Fruit fly (Drosophila melanogaster) whole organism, prepupa: Measurements from ENCODE around the gene Pdss2.

ENCODE experiments used
- Blimp-1 ChIP-seq: fragments of 200-800 bp; sonication (Bioruptor generic); optimal IDR thresholded peaks from 3 replicates; lab custom pipeline; 2017; ENCODE audit warnings: missing biosample characterization, missing genetic modification characterization, mild to moderate bottlenecking, moderate library complexity, missing genetic modification reagents
- CG10631 ChIP-seq: fragments of 200-800 bp; sonication (Bioruptor generic); optimal IDR thresholded peaks from 2 replicates; lab custom pipeline; 2016; ENCODE audit warnings: missing biosample characterization, missing genetic modification characterization
- CG10669 ChIP-seq: fragments of 200-800 bp; sonication (Bioruptor generic); optimal IDR thresholded peaks from 3 replicates; lab custom pipeline; 2018; ENCODE audit warnings: missing biosample characterization, mild to moderate bottlenecking, missing genetic modification characterization, moderate library complexity
- CG11294 ChIP-seq: fragments of 200-800 bp; sonication (Bioruptor generic); IDR thresholded peaks from 2 replicates; pipeline ENCODE4 v1.3.6; 2022; ENCODE audit warnings: missing biosample characterization, missing genetic modification characterization
- CG15336 ChIP-seq: fragments of 200-800 bp; sonication (Bioruptor generic); IDR thresholded peaks from 2 replicates; pipeline ENCODE4 v1.3.6; 2022; ENCODE audit warnings: missing biosample characterization, missing genetic modification characterization
- CG16779 ChIP-seq: fragments of 200-800 bp; sonication (Bioruptor generic); optimal IDR thresholded peaks from 3 replicates; lab custom pipeline; 2017; ENCODE audit warnings: missing biosample characterization, mild to moderate bottlenecking, missing genetic modification characterization
- CG32006 ChIP-seq: fragments of 200-800 bp; sonication (Bioruptor generic); optimal IDR thresholded peaks from 3 replicates; lab custom pipeline; 2017; ENCODE audit warnings: missing biosample characterization, mild to moderate bottlenecking, missing genetic modification characterization
- CG34406 ChIP-seq: fragments of 200-800 bp; sonication (Bioruptor generic); optimal IDR thresholded peaks from 3 replicates; lab custom pipeline; 2016; ENCODE audit warnings: missing biosample characterization, missing genetic modification characterization
- CG3919 ChIP-seq: fragments of 200-800 bp; sonication (Bioruptor generic); optimal IDR thresholded peaks from 3 replicates; lab custom pipeline; 2016; ENCODE audit warnings: missing biosample characterization, missing genetic modification characterization
- CG4318 ChIP-seq: fragments of 200-800 bp; sonication (Bioruptor generic); optimal IDR thresholded peaks from 3 replicates; lab custom pipeline; 2017; ENCODE audit warnings: missing biosample characterization, mild to moderate bottlenecking, missing genetic modification characterization
- CG6163 ChIP-seq: fragments of 200-800 bp; sonication (Bioruptor generic); IDR thresholded peaks from 3 replicates; pipeline ENCODE4 v1.3.6; 2022; ENCODE audit warnings: missing biosample characterization, missing genetic modification characterization
- CG6276 ChIP-seq: fragments of 200-800 bp; sonication (Bioruptor generic); optimal IDR thresholded peaks from 2 replicates; lab custom pipeline; 2017; ENCODE audit warnings: missing biosample characterization, mild to moderate bottlenecking, missing genetic modification characterization
- CG6792 ChIP-seq: fragments of 200-800 bp; sonication (Bioruptor generic); optimal IDR thresholded peaks from 3 replicates; lab custom pipeline; 2016; ENCODE audit warnings: missing biosample characterization, missing genetic modification characterization
- CG6808 ChIP-seq: fragments of 200-800 bp; sonication (Bioruptor generic); optimal IDR thresholded peaks from 3 replicates; lab custom pipeline; 2017; ENCODE audit warnings: missing biosample characterization, missing genetic modification characterization, mild to moderate bottlenecking, moderate library complexity, missing genetic modification reagents
- CG8119 ChIP-seq: fragments of 200-800 bp; sonication (Bioruptor generic); IDR thresholded peaks from 3 replicates; pipeline ENCODE4 v1.3.6; 2022; ENCODE audit warnings: missing biosample characterization, missing genetic modification characterization
- CG8319 ChIP-seq: fragments of 200-800 bp; sonication (Bioruptor generic); optimal IDR thresholded peaks from 3 replicates; lab custom pipeline; 2016; ENCODE audit warnings: missing biosample characterization, missing genetic modification characterization
- CG8632 ChIP-seq: fragments of 200-800 bp; sonication (Bioruptor generic); optimal IDR thresholded peaks from 3 replicates; lab custom pipeline; 2016; ENCODE audit warnings: missing biosample characterization, missing genetic modification characterization
- Eip78C ChIP-seq: fragments of 200-800 bp; sonication (Bioruptor generic); peaks from one replicate; lab custom pipeline; 2016; ENCODE audit warnings: missing biosample characterization, missing genetic modification characterization
- Ets21C ChIP-seq: fragments of 200-800 bp; sonication (Bioruptor generic); optimal IDR thresholded peaks from 3 replicates; lab custom pipeline; 2016; ENCODE audit warnings: missing biosample characterization, missing genetic modification characterization
- Ets96B ChIP-seq: fragments of 200-800 bp; optimal IDR thresholded peaks from 2 replicates; lab custom pipeline; 2019; ENCODE audit warnings: missing biosample characterization, mild to moderate bottlenecking, missing genetic modification characterization, moderate library complexity
- Gug ChIP-seq: fragments of 200-800 bp; sonication (Bioruptor generic); IDR thresholded peaks from 2 replicates; pipeline ENCODE4 v1.3.6; 2022; ENCODE audit warnings: missing biosample characterization, missing genetic modification characterization
- Hr38 ChIP-seq: sonication (Bioruptor generic); optimal IDR thresholded peaks from 2 replicates; lab custom pipeline; 2016; ENCODE audit warnings: missing biosample characterization, missing genetic modification characterization
- Hr39 ChIP-seq: fragments of 200-800 bp; sonication (Bioruptor generic); optimal IDR thresholded peaks from 2 replicates; lab custom pipeline; 2016; ENCODE audit warnings: missing biosample characterization, missing genetic modification characterization
- Hr4 ChIP-seq: fragments of 200-800 bp; sonication (Bioruptor generic); optimal IDR thresholded peaks from 3 replicates; lab custom pipeline; 2016; ENCODE audit warnings: missing biosample characterization, missing genetic modification characterization
- Lpt ChIP-seq: fragments of 200-800 bp; sonication (Bioruptor generic); optimal IDR thresholded peaks from 3 replicates; lab custom pipeline; 2016; ENCODE audit warnings: missing biosample characterization, missing genetic modification characterization
- Met ChIP-seq: fragments of 200-800 bp; sonication (Bioruptor generic); optimal IDR thresholded peaks from 3 replicates; lab custom pipeline; 2016; ENCODE audit warnings: missing biosample characterization, missing genetic modification characterization
- OdsH ChIP-seq: fragments of 200-800 bp; sonication (Bioruptor generic); optimal IDR thresholded peaks from 3 replicates; lab custom pipeline; 2016; ENCODE audit warnings: missing biosample characterization, missing genetic modification characterization
- Sox14 ChIP-seq: fragments of 200-800 bp; sonication (Bioruptor generic); optimal IDR thresholded peaks from 3 replicates; lab custom pipeline; 2016; ENCODE audit warnings: missing biosample characterization, missing genetic modification characterization
- achi ChIP-seq: fragments of 200-800 bp; sonication (Bioruptor generic); optimal IDR thresholded peaks from 3 replicates; lab custom pipeline; 2016; ENCODE audit warnings: missing biosample characterization, missing genetic modification characterization
- acj6 ChIP-seq: fragments of 200-800 bp; sonication (Bioruptor generic); optimal IDR thresholded peaks from 3 replicates; lab custom pipeline; 2016; ENCODE audit warnings: missing biosample characterization, missing genetic modification characterization
- dac ChIP-seq: fragments of 200-800 bp; sonication (Bioruptor generic); optimal IDR thresholded peaks from 2 replicates; lab custom pipeline; 2017; ENCODE audit warnings: missing biosample characterization, mild to moderate bottlenecking, missing genetic modification characterization
- eg ChIP-seq: fragments of 200-800 bp; sonication (Bioruptor generic); IDR thresholded peaks from 3 replicates; pipeline ENCODE4 v1.3.6; 2022; ENCODE audit warnings: missing biosample characterization, missing genetic modification characterization
- esn ChIP-seq: fragments of 200-800 bp; sonication (Bioruptor generic); optimal IDR thresholded peaks from 2 replicates; lab custom pipeline; 2016; ENCODE audit warnings: missing biosample characterization, mild to moderate bottlenecking, missing genetic modification characterization, moderate library complexity
- fd85E ChIP-seq: fragments of 200-800 bp; sonication (Bioruptor generic); optimal IDR thresholded peaks from 3 replicates; lab custom pipeline; 2016; ENCODE audit warnings: missing biosample characterization, missing genetic modification characterization
- fkh ChIP-seq: fragments of 200-800 bp; sonication (Bioruptor generic); optimal IDR thresholded peaks from 3 replicates; lab custom pipeline; 2017; ENCODE audit warnings: missing biosample characterization, mild to moderate bottlenecking, missing genetic modification characterization, moderate library complexity
- net ChIP-seq: fragments of 200-800 bp; sonication (Bioruptor generic); optimal IDR thresholded peaks from 3 replicates; lab custom pipeline; 2016; ENCODE audit warnings: missing biosample characterization, missing genetic modification characterization
- pdm3 ChIP-seq: fragments of 200-800 bp; sonication (Bioruptor generic); optimal IDR thresholded peaks from 3 replicates; lab custom pipeline; 2016; ENCODE audit warnings: missing biosample characterization, missing genetic modification characterization
- salr ChIP-seq, 2 experiments: fragments of 200-800 bp; sonication (Bioruptor generic); optimal IDR thresholded peaks; 3 replicates each; lab custom pipeline; 2016 to 2018; ENCODE audit warnings: missing biosample characterization in 2 of 2, missing genetic modification characterization in 2 of 2, mild to moderate bottlenecking in 1 of 2
- spab ChIP-seq: fragments of 200-800 bp; sonication (Bioruptor generic); optimal IDR thresholded peaks from 2 replicates; lab custom pipeline; 2017; ENCODE audit warnings: missing biosample characterization, mild to moderate bottlenecking, missing genetic modification characterization, missing genetic modification reagents
- ss ChIP-seq, 2 experiments: fragments of 200-800 bp; sonication (Bioruptor generic); optimal IDR thresholded peaks; 2 replicates in 1 of 2; 3 replicates in 1 of 2; lab custom pipeline; 2017 to 2018; ENCODE audit warnings: mild to moderate bottlenecking in 2 of 2, missing biosample characterization in 2 of 2, missing genetic modification characterization in 2 of 2, moderate library complexity in 1 of 2
- svp ChIP-seq: fragments of 200-800 bp; sonication (Bioruptor generic); peaks from one replicate; lab custom pipeline; 2016; ENCODE audit warnings: missing biosample characterization, missing genetic modification characterization
- topi ChIP-seq: fragments of 200-800 bp; sonication (Bioruptor generic); optimal IDR thresholded peaks from 3 replicates; lab custom pipeline; 2016; ENCODE audit warnings: missing biosample characterization, missing genetic modification characterization
- vri ChIP-seq: fragments of 200-800 bp; sonication (Bioruptor generic); optimal IDR thresholded peaks from 3 replicates; lab custom pipeline; 2016; ENCODE audit warnings: missing biosample characterization, mild to moderate bottlenecking, missing genetic modification characterization

The Pdss2 gene

DNA sequence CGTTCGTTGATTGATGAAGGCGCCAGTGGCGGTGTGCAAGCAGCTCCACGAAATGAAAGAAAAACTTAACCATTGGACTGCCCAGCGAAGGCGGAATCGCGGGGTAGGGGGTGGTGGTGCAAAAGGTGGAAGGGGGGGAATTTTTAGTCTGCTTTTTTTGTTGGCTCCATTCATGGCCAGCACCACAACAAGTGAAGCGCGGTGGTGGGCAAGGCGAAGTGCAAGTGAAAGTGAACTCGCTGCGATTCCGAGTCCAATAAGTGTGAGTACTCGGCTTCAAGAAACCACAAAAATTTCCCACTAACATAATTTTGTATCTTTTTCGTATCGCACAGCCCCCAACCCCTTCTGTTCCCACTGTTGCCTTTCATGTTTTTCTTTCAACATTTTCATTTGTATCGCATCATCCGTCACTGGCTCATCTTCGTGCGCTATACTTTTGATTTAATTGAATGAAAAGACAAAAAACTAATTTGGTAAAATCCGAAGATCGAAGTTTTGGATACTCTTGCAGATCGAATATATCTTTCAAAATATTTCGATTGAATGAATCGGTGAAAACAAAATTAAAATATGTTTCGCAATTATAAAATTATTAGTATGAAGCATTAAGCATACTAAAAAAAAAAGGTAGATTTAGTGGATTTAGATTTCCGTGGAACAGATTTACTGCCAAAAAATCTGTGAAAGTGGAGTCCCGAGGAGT, 26.6 kb downstream of the Pdss2 start:
- no peak for TF ChIP-seq fd85E (GFP tag; lab: Kevin White, UChicago)
- no peak for TF ChIP-seq CG8319
- TF ChIP-seq Gug (GFP tag; lab: Robert Waterston, UW): no peak
- no peak for TF ChIP-seq CG8119 (GFP tag; lab: Robert Waterston, UW)
- no peak for TF ChIP-seq Hr4
- TF ChIP-seq CG11294 (GFP tag; lab: Robert Waterston, UW): no peak
- TF ChIP-seq Ets21C (GFP tag; lab: Kevin White, UChicago): no peak
- TF ChIP-seq Hr39 (GFP tag; lab: Kevin White, UChicago): no peak
- TF ChIP-seq CG15336 (GFP tag; lab: Robert Waterston, UW): no peak
- TF ChIP-seq CG16779 (tag; lab: Kevin White, UChicago): no peak
- TF ChIP-seq Blimp-1 (GFP tag; lab: Kevin White, UChicago): peak; percentile 91
- TF ChIP-seq net (GFP tag; lab: Kevin White, UChicago): no peak
- peak; percentile 61 for TF ChIP-seq Eip78C (GFP tag; lab: Kevin White, UChicago)

DNA sequence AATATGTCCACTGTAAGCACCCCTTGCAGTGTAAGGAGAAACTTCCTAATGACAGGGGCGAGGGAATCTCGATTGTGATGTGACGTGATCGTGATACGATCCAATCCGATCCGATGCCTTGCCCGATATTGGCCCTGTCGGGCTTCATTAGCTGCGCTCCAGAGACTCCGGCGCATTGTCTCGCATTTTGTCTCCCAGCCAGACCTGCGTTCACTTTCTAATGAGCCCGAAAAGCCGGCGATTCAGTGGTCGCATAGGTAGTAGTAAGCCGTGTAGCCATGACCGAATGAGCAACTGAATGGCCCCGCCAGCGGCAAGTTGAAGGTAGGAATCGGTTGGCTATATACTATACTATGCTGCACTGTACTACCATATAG, 27.2 kb downstream of the Pdss2 start:
- TF ChIP-seq ss (GFP tag; optimal IDR thresholded peaks at IDR 0.05; lab: Kevin White, UChicago): no peak
- TF ChIP-seq CG34406 (GFP tag; lab: Kevin White, UChicago): no peak
- no peak for TF ChIP-seq fd85E (GFP tag; lab: Kevin White, UChicago)
- no peak for TF ChIP-seq Ets96B (tag; lab: Kevin White, UChicago)
- no peak for TF ChIP-seq dac (GFP tag; lab: Kevin White, UChicago)
- TF ChIP-seq OdsH (GFP tag; lab: Kevin White, UChicago): no peak
- no peak for TF ChIP-seq Hr38 (GFP tag; lab: Kevin White, UChicago)
- TF ChIP-seq vri (GFP tag; lab: Kevin White, UChicago): no peak

DNA sequence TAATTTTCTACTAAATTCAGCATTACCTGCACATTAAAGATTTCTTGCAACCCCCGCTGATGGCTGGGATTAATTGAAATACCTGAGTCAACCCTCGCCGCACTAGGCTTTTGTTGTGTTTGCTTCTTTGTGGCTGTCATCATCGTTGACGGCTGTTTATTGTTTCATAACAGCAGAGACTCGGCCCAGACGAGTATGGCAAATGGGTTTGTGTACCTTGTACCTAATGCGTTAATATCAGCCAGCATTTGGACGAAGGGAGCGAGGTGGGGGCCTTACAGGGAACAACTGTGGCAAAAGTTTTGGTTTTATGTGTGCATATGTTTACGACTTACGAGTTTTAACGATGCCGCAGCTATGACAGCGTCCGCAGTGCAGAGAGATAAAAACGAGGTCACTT, 28.1 kb downstream of the Pdss2 start:
- TF ChIP-seq vri (GFP tag; lab: Kevin White, UChicago) (peak; percentile 34), svp (GFP tag; lab: Kevin White, UChicago) (no peak), fkh (GFP tag; lab: Kevin White, UChicago) (peak; percentile 75), CG11294 (GFP tag; lab: Robert Waterston, UW) (no peak), CG8632 (GFP tag; lab: Kevin White, UChicago) (no peak)

DNA sequence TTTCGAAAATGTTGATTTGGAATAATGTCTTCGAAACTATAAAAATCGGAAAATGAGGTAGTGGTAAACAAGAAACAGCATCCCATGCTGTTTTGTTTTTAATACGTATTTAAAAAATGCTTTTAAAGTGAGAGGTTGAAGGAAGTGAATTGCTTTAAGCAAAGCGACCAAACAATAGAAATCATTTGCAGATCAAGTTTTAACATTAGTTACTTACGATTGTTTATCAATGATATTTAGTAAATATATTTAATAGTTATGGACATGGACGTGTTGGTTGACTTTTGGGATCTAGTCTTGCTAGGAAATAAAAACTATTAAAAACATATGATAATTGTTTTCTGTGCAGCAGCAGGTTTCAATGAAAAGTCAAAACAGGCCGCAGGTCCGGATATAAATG, 28.6 kb downstream of the Pdss2 start:
- TF ChIP-seq Hr4 (peak; percentile 48), Lpt (GFP tag; lab: Kevin White, UChicago) (peak; percentile 21), Ets96B (tag; lab: Kevin White, UChicago) (peak; percentile 38), Eip78C (GFP tag; lab: Kevin White, UChicago) (peak; percentile 78), spab (peak; percentile 5), Met (GFP tag; lab: Kevin White, UChicago) (peak; percentile 4), CG8632 (GFP tag; lab: Kevin White, UChicago) (peak; percentile 31), vri (GFP tag; lab: Kevin White, UChicago) (no peak), topi (GFP tag; lab: Kevin White, UChicago) (no peak), net (GFP tag; lab: Kevin White, UChicago) (peak; percentile 40), Sox14 (peak; percentile 2), CG32006 (GFP tag; lab: Kevin White, UChicago) (peak; percentile 75), CG15336 (GFP tag; lab: Robert Waterston, UW) (peak; percentile 11; the same call in 1 of the 2 replicates), Ets21C (GFP tag; lab: Kevin White, UChicago) (no peak), CG10631 (peak; percentile 40), CG10669 (GFP tag; lab: Kevin White, UChicago) (peak; percentile 25), CG6276 (peak; percentile 53), esn (GFP tag; lab: Kevin White, UChicago) (peak; percentile 8), OdsH (GFP tag; lab: Kevin White, UChicago) (peak; percentile 44), Gug (GFP tag; lab: Robert Waterston, UW) (no peak), CG6792 (peak; percentile 34), salr (GFP tag; optimal IDR thresholded peaks at IDR 0.05; lab: Kevin White, UChicago) (peak in 1 of 2 experiments; percentile 16), CG6163 (GFP tag; lab: Robert Waterston, UW) (no peak; the same call in 2 of the 3 replicates), CG4318 (GFP tag; lab: Kevin White, UChicago) (peak; percentile 66), eg (GFP tag; lab: Robert Waterston, UW) (peak; percentile 32; the same call in 1 of the 3 replicates), achi (GFP tag; lab: Kevin White, UChicago) (peak; percentile 17), pdm3 (GFP tag; lab: Kevin White, UChicago) (peak; percentile 56), Blimp-1 (GFP tag; lab: Kevin White, UChicago) (no peak), CG6808 (peak; percentile 35), acj6 (GFP tag; lab: Kevin White, UChicago) (peak; percentile 21), CG3919 (GFP tag; lab: Kevin White, UChicago) (peak; percentile 39), svp (GFP tag; lab: Kevin White, UChicago) (no peak)
